Worm (Caenorhabditis elegans) whole organism, midembryonic: ENCODE data around the gene C25F6.1.

Experiments
- T22C8.4 ChIP-seq: fragments of 200-800 bp; sonication (Bioruptor generic); IDR thresholded peaks from 2 replicates; pipeline ENCODE4 v1.3.6; 2022; ENCODE audit warnings: missing genetic modification characterization, missing compliant biosample characterization
- cog-1 ChIP-seq: sonication (generic microtip); optimal IDR thresholded peaks from 2 replicates; lab custom pipeline; 2016; ENCODE audit warnings: missing genetic modification characterization, missing compliant biosample characterization
- flt-1 ChIP-seq: fragments of 200-800 bp; sonication (Bioruptor generic); IDR thresholded peaks from 2 replicates; pipeline ENCODE4 v1.3.6; 2022; ENCODE audit warnings: missing genetic modification characterization, missing compliant biosample characterization
- klf-2 ChIP-seq: fragments of 200-800 bp; sonication (Bioruptor generic); conservative IDR thresholded peaks from 2 replicates; pipeline ENCODE4 v1.3.6; 2022; ENCODE audit warnings: missing genetic modification reagents, missing genetic modification characterization, missing compliant biosample characterization
- med-1 ChIP-seq: sonication (generic microtip); optimal IDR thresholded peaks from 2 replicates; lab custom pipeline; 2017; ENCODE audit warnings: missing genetic modification characterization, mild to moderate bottlenecking, missing compliant biosample characterization, antibody characterized with exemption, missing genetic modification reagents; ENCODE audit not compliant: insufficient read depth
- ref-1 ChIP-seq: fragments of 200-800 bp; sonication (Bioruptor generic); conservative IDR thresholded peaks from 2 replicates; pipeline ENCODE4 v1.3.6; 2022; ENCODE audit warnings: missing genetic modification reagents, missing genetic modification characterization, missing compliant biosample characterization
- tab-1 ChIP-seq: fragments of 200-800 bp; sonication (Bioruptor generic); IDR thresholded peaks from 2 replicates; pipeline ENCODE4 v1.3.6; 2022; ENCODE audit warnings: missing genetic modification characterization, missing compliant biosample characterization
- ztf-23 ChIP-seq: fragments of 200-800 bp; sonication (Bioruptor generic); IDR thresholded peaks from 2 replicates; pipeline ENCODE4 v1.3.6; 2022; ENCODE audit warnings: missing genetic modification reagents, missing genetic modification characterization, missing compliant biosample characterization

ce11 chrX:5447941-5448340 lies 38.3 kb upstream of the C25F6.1 start, which contains the start of gene C25F6.8:
- TF ChIP-seq ref-1, result no peak
- no peak for TF ChIP-seq cog-1
- no peak for TF ChIP-seq tab-1 (GFP tag; lab: Robert Waterston, UW)
- TF ChIP-seq ztf-23, result no peak
- TF ChIP-seq klf-2 (GFP tag; lab: Robert Waterston, UW), result no peak
- TF ChIP-seq flt-1 (GFP tag; lab: Robert Waterston, UW), result no peak
- no peak for TF ChIP-seq T22C8.4 (GFP tag; lab: Robert Waterston, UW)
- TF ChIP-seq med-1, result no peak
